Fruit fly (Drosophila melanogaster) whole organism, embryonic: ENCODE data around the gene Sfp23F.

Experiments
- ATbp ChIP-seq: fragments of 200-800 bp; sonication (Bioruptor generic); optimal IDR thresholded peaks from 2 replicates; lab custom pipeline; 2017; ENCODE audit warnings: missing biosample characterization, mild to moderate bottlenecking, missing genetic modification characterization, missing genetic modification reagents
- Antp ChIP-seq: fragments of 200-800 bp; sonication (Bioruptor generic); optimal IDR thresholded peaks from 3 replicates; lab custom pipeline; 2016; ENCODE audit warnings: missing biosample characterization, missing genetic modification characterization
- Bdp1 ChIP-seq: fragments of 200-800 bp; sonication (Bioruptor generic); optimal IDR thresholded peaks from 3 replicates; lab custom pipeline; 2016; ENCODE audit warnings: missing biosample characterization, missing genetic modification characterization
- C15 ChIP-seq: fragments of 200-800 bp; sonication (Bioruptor generic); IDR thresholded peaks from 3 replicates; pipeline ENCODE4 v1.3.6; 2022; ENCODE audit warnings: missing biosample characterization, missing genetic modification characterization
- CG11398 ChIP-seq: fragments of 200-800 bp; sonication (Bioruptor generic); optimal IDR thresholded peaks from 2 replicates; lab custom pipeline; 2016; ENCODE audit warnings: missing biosample characterization, missing genetic modification characterization
- CG12299 ChIP-seq: fragments of 200-800 bp; sonication (Bioruptor generic); optimal IDR thresholded peaks from 2 replicates; lab custom pipeline; 2018; ENCODE audit warnings: missing biosample characterization, mild to moderate bottlenecking, missing genetic modification characterization
- CG14667 ChIP-seq: fragments of 200-800 bp; sonication (Bioruptor generic); IDR thresholded peaks from 2 replicates; pipeline ENCODE4 v1.3.6; 2022; ENCODE audit warnings: missing biosample characterization, missing genetic modification characterization
- CG15073 ChIP-seq: fragments of 200-800 bp; sonication (Bioruptor generic); optimal IDR thresholded peaks from 2 replicates; lab custom pipeline; 2016; ENCODE audit warnings: missing biosample characterization, missing genetic modification characterization
- CG16779 ChIP-seq: fragments of 200-800 bp; sonication (Bioruptor generic); IDR thresholded peaks from 2 replicates; pipeline ENCODE4 v1.3.6; 2022; ENCODE audit warnings: missing biosample characterization, missing genetic modification characterization
- CG16813 ChIP-seq: fragments of 200-800 bp; sonication (Bioruptor generic); IDR thresholded peaks from 3 replicates; pipeline ENCODE4 v1.3.6; 2022; ENCODE audit warnings: missing biosample characterization, missing genetic modification characterization; ENCODE audit not compliant: partially characterized antibody
- CG2129 ChIP-seq: fragments of 200-800 bp; sonication (Bioruptor generic); IDR thresholded peaks from 2 replicates; pipeline ENCODE4 v1.3.6; 2022; ENCODE audit warnings: missing biosample characterization, missing genetic modification characterization; ENCODE audit not compliant: partially characterized antibody
- CG2678 ChIP-seq: fragments of 200-800 bp; sonication (Bioruptor generic); optimal IDR thresholded peaks from 3 replicates; lab custom pipeline; 2019; ENCODE audit warnings: missing biosample characterization, mild to moderate bottlenecking, missing genetic modification characterization, moderate library complexity
- CG4730 ChIP-seq: fragments of 200-800 bp; sonication (Bioruptor generic); IDR thresholded peaks from 2 replicates; pipeline ENCODE4 v1.3.6; 2022; ENCODE audit warnings: missing biosample characterization, missing genetic modification characterization
- CG5180 ChIP-seq: fragments of 200-800 bp; sonication (Bioruptor generic); optimal IDR thresholded peaks from 3 replicates; lab custom pipeline; 2017; ENCODE audit warnings: missing biosample characterization, missing genetic modification characterization, mild to moderate bottlenecking, moderate library complexity, missing genetic modification reagents
- CG8765 ChIP-seq: fragments of 200-800 bp; sonication (Bioruptor generic); IDR thresholded peaks from 2 replicates; pipeline ENCODE4 v1.3.6; 2022; ENCODE audit warnings: missing biosample characterization, missing genetic modification characterization
- D ChIP-seq, 2 experiments: fragments of 200-800 bp in 1 of 2; fragments of >200 bp in 1 of 2; sonication (Bioruptor generic) in 1 of 2; optimal IDR thresholded peaks; 2 replicates in 1 of 2; 3 replicates in 1 of 2; lab custom pipeline; 2017; ENCODE audit warnings: mild to moderate bottlenecking in 1 of 2, missing biosample characterization in 1 of 2, missing genetic modification characterization in 1 of 2, missing genetic modification reagents in 1 of 2
- Dip3 ChIP-seq: fragments of 200-800 bp; sonication (Bioruptor generic); optimal IDR thresholded peaks from 3 replicates; lab custom pipeline; 2016; ENCODE audit warnings: missing biosample characterization, missing genetic modification characterization
- Doc3 ChIP-seq: fragments of 200-800 bp; sonication (Bioruptor generic); IDR thresholded peaks from 3 replicates; pipeline ENCODE4 v1.3.6; 2022; ENCODE audit warnings: missing biosample characterization, missing genetic modification characterization; ENCODE audit not compliant: partially characterized antibody
- Dref ChIP-seq: fragments of 200-800 bp; sonication (Bioruptor generic); IDR thresholded peaks from 2 replicates; pipeline ENCODE4 v1.3.6; 2022; ENCODE audit warnings: missing biosample characterization, missing genetic modification characterization
- ERR ChIP-seq: fragments of 200-800 bp; sonication (Bioruptor generic); optimal IDR thresholded peaks from 2 replicates; lab custom pipeline; 2016; ENCODE audit warnings: missing biosample characterization, missing genetic modification characterization
- Hey ChIP-seq: fragments of 200-800 bp; sonication (Bioruptor generic); optimal IDR thresholded peaks from 3 replicates; lab custom pipeline; 2018; ENCODE audit warnings: missing biosample characterization, mild to moderate bottlenecking, missing genetic modification characterization
- HmgZ ChIP-seq: fragments of 200-800 bp; sonication (Bioruptor generic); optimal IDR thresholded peaks from 2 replicates; lab custom pipeline; 2018; ENCODE audit warnings: missing biosample characterization, mild to moderate bottlenecking, missing genetic modification characterization
- Jarid2 ChIP-seq: fragments of 200-800 bp; sonication (Bioruptor generic); optimal IDR thresholded peaks from 3 replicates; lab custom pipeline; 2017; ENCODE audit warnings: mild to moderate bottlenecking, missing biosample characterization, missing genetic modification reagents, missing genetic modification characterization
- Kr ChIP-seq: fragments of 200-800 bp; sonication (Bioruptor generic); optimal IDR thresholded peaks from 2 replicates; lab custom pipeline; 2017; ENCODE audit warnings: missing biosample characterization, mild to moderate bottlenecking, missing genetic modification characterization
- Lim3 ChIP-seq: fragments of 200-800 bp; sonication (Bioruptor generic); IDR thresholded peaks from 2 replicates; pipeline ENCODE4 v1.3.6; 2022; ENCODE audit warnings: missing biosample characterization, missing genetic modification characterization
- MBD-R2 ChIP-seq: fragments of 200-800 bp; sonication (Bioruptor generic); IDR thresholded peaks from 2 replicates; pipeline ENCODE4 v1.3.6; 2022; ENCODE audit warnings: missing biosample characterization, missing genetic modification characterization
- MESR4 ChIP-seq: fragments of 200-800 bp; sonication (Bioruptor generic); optimal IDR thresholded peaks from 2 replicates; lab custom pipeline; 2018; ENCODE audit warnings: missing biosample characterization, mild to moderate bottlenecking, missing genetic modification characterization, moderate library complexity
- Mad ChIP-seq: fragments of 200-800 bp; sonication (Bioruptor generic); optimal IDR thresholded peaks from 2 replicates; lab custom pipeline; 2016; ENCODE audit warnings: missing biosample characterization, missing genetic modification characterization
- Nf-YB ChIP-seq: fragments of 200-800 bp; sonication (Bioruptor generic); optimal IDR thresholded peaks from 3 replicates; lab custom pipeline; 2019; ENCODE audit warnings: missing biosample characterization, mild to moderate bottlenecking, missing genetic modification characterization, moderate library complexity
- Rx ChIP-seq: fragments of 200-800 bp; sonication (Bioruptor generic); IDR thresholded peaks from 2 replicates; pipeline ENCODE4 v1.3.6; 2022; ENCODE audit warnings: missing biosample characterization, missing genetic modification characterization
- Usf ChIP-seq: fragments of 200-800 bp; sonication (Bioruptor generic); optimal IDR thresholded peaks from 2 replicates; lab custom pipeline; 2017; ENCODE audit warnings: missing genotype, missing biosample characterization, missing genetic modification characterization
- ab ChIP-seq: fragments of 200-800 bp; sonication (Bioruptor generic); optimal IDR thresholded peaks from 2 replicates; lab custom pipeline; 2016; ENCODE audit warnings: missing biosample characterization, missing genetic modification characterization
- bbx ChIP-seq: fragments of 200-800 bp; sonication (Bioruptor generic); IDR thresholded peaks from 2 replicates; pipeline ENCODE4 v1.3.6; 2022; ENCODE audit warnings: missing biosample characterization, missing genetic modification characterization; ENCODE audit not compliant: partially characterized antibody
- btn ChIP-seq: fragments of 200-800 bp; sonication (Bioruptor generic); optimal IDR thresholded peaks from 2 replicates; lab custom pipeline; 2016; ENCODE audit warnings: missing biosample characterization, missing genetic modification characterization
- caup ChIP-seq: fragments of 200-800 bp; sonication (Bioruptor generic); optimal IDR thresholded peaks from 3 replicates; lab custom pipeline; 2017; ENCODE audit warnings: missing biosample characterization, mild to moderate bottlenecking, missing genetic modification characterization, moderate library complexity; ENCODE audit not compliant: severe bottlenecking
- ci ChIP-seq: fragments of 200-800 bp; sonication (Bioruptor generic); IDR thresholded peaks from 3 replicates; pipeline ENCODE4 v1.3.6; 2022; ENCODE audit warnings: missing biosample characterization, missing genetic modification characterization
- ems ChIP-seq: fragments of 200-800 bp; sonication (Bioruptor generic); optimal IDR thresholded peaks from 3 replicates; lab custom pipeline; 2016; ENCODE audit warnings: missing biosample characterization, missing genetic modification characterization
- ftz-f1 ChIP-seq: fragments of 200-800 bp; sonication (Bioruptor generic); optimal IDR thresholded peaks from 2 replicates; lab custom pipeline; 2016; ENCODE audit warnings: missing biosample characterization, missing genetic modification characterization
- gsb-n ChIP-seq: fragments of 200-800 bp; sonication (Bioruptor generic); optimal IDR thresholded peaks from 3 replicates; lab custom pipeline; 2018; ENCODE audit warnings: missing biosample characterization, mild to moderate bottlenecking, missing genetic modification characterization
- inv ChIP-seq: fragments of 200-800 bp; sonication (Bioruptor generic); IDR thresholded peaks from 2 replicates; pipeline ENCODE4 v1.3.6; 2022; ENCODE audit warnings: missing biosample characterization, missing genetic modification characterization; ENCODE audit not compliant: partially characterized antibody
- pho ChIP-seq: fragments of 200-800 bp; sonication (Bioruptor generic); optimal IDR thresholded peaks from 2 replicates; lab custom pipeline; 2016; ENCODE audit warnings: missing biosample characterization, missing genetic modification characterization
- sisA ChIP-seq: fragments of 200-800 bp; sonication (Bioruptor generic); IDR thresholded peaks from 2 replicates; pipeline ENCODE4 v1.3.6; 2022; ENCODE audit warnings: missing biosample characterization, missing genetic modification characterization
- sob ChIP-seq: fragments of 200-800 bp; sonication (Bioruptor generic); IDR thresholded peaks from 2 replicates; pipeline ENCODE4 v1.3.6; 2022; ENCODE audit warnings: missing biosample characterization, missing genetic modification characterization
- sqz ChIP-seq: fragments of 200-800 bp; sonication (Bioruptor generic); optimal IDR thresholded peaks from 3 replicates; lab custom pipeline; 2018; ENCODE audit warnings: missing biosample characterization, mild to moderate bottlenecking, missing genetic modification characterization
- stc ChIP-seq: fragments of 200-800 bp; sonication (Bioruptor generic); IDR thresholded peaks from 2 replicates; pipeline ENCODE4 v1.3.6; 2022; ENCODE audit warnings: missing biosample characterization, missing genetic modification characterization
- tin ChIP-seq: fragments of 200-800 bp; sonication (Bioruptor generic); optimal IDR thresholded peaks from 3 replicates; lab custom pipeline; 2016; ENCODE audit warnings: missing biosample characterization, missing genetic modification characterization
- tio ChIP-seq: fragments of 200-800 bp; sonication (Bioruptor generic); optimal IDR thresholded peaks from 2 replicates; lab custom pipeline; 2017; ENCODE audit warnings: missing biosample characterization, missing genetic modification characterization, inconsistent platforms
- tna ChIP-seq: fragments of 200-800 bp; sonication (Bioruptor generic); IDR thresholded peaks from 2 replicates; pipeline ENCODE4 v1.3.6; 2022; ENCODE audit warnings: missing biosample characterization, missing genetic modification characterization; ENCODE audit not compliant: partially characterized antibody
- ttk ChIP-seq: fragments of 200-800 bp; sonication (Bioruptor generic); IDR thresholded peaks from 2 replicates; pipeline ENCODE4 v2.1.2; 2022; ENCODE audit warnings: missing biosample characterization, missing genetic modification characterization

Sfp23F gene

dm6 chr2L:3354642-3355380 lies 32.7 kb downstream of the Sfp23F start, which contains the start of gene E23 (continued):
- TF ChIP-seq ci (peak; percentile 97), HmgZ (tag; lab: Kevin White, UChicago) (peak; percentile 98), Dref (GFP tag; lab: Robert Waterston, UW) (no peak), ATbp (GFP tag; lab: Kevin White, UChicago) (peak; percentile 99), MBD-R2 (GFP tag; lab: Robert Waterston, UW) (peak; percentile 92), Antp (GFP tag; lab: Kevin White, UChicago) (peak; percentile 92), CG11398 (GFP tag; lab: Kevin White, UChicago) (peak; percentile 79), ttk (peak; percentile 97), CG2678 (peak; percentile 99), Doc3 (no peak), CG16813 (GFP tag; lab: Robert Waterston, UW) (no peak), tin (GFP tag; lab: Kevin White, UChicago) (peak; percentile 99), Lim3 (peak; percentile 95), D (optimal IDR thresholded peaks at IDR 0.05; lab: Kevin White, UChicago) (no peak), D (GFP tag; optimal IDR thresholded peaks at IDR 0.05; lab: Kevin White, UChicago) (peak; percentile 99), CG2129 (no peak), tna (GFP tag; lab: Robert Waterston, UW) (peak; percentile 60; the same call in 1 of the 2 replicates), Rx (GFP tag; lab: Robert Waterston, UW) (peak; percentile 97), Usf (GFP tag; lab: Kevin White, UChicago) (peak; percentile 98), Dip3 (GFP tag; lab: Kevin White, UChicago) (peak; percentile 93), ab (GFP tag; lab: Kevin White, UChicago) (peak; percentile 73), gsb-n (tag; lab: Kevin White, UChicago) (peak; percentile 99), Mad (GFP tag; lab: Kevin White, UChicago) (peak; percentile 98), tio (GFP tag; lab: Kevin White, UChicago) (peak; percentile 99), CG8765 (GFP tag; lab: Robert Waterston, UW) (peak; percentile 89), ERR (GFP tag; lab: Kevin White, UChicago) (peak; percentile 89), bbx (GFP tag; lab: Robert Waterston, UW) (peak; percentile 69; the same call in 1 of the 2 replicates), MESR4 (peak; percentile 68), ftz-f1 (GFP tag; lab: Kevin White, UChicago) (peak; percentile 92), caup (GFP tag; lab: Kevin White, UChicago) (peak; percentile 98), CG14667 (GFP tag; lab: Robert Waterston, UW) (peak; percentile 97), Hey (peak; percentile 88), CG5180 (GFP tag; lab: Kevin White, UChicago) (peak; percentile 93), CG12299 (tag; lab: Kevin White, UChicago) (peak; percentile 98), inv (GFP tag; lab: Robert Waterston, UW) (no peak), ems (GFP tag; lab: Kevin White, UChicago) (peak; percentile 95), sqz (peak; percentile 97), Jarid2 (GFP tag; lab: Kevin White, UChicago) (peak; percentile 97), Kr (GFP tag; lab: Kevin White, UChicago) (peak; percentile 83), Nf-YB (GFP tag; lab: Kevin White, UChicago) (peak; percentile 91), C15 (GFP tag; lab: Robert Waterston, UW) (peak; percentile 96), pho (GFP tag; lab: Kevin White, UChicago) (peak; percentile 96), sisA (GFP tag; lab: Robert Waterston, UW) (peak; percentile 98), Bdp1 (GFP tag; lab: Kevin White, UChicago) (peak; percentile 90), CG4730 (GFP tag; lab: Robert Waterston, UW) (peak; percentile 96), btn (GFP tag; lab: Kevin White, UChicago) (peak; percentile 77), stc (peak; percentile 98), CG15073 (GFP tag; lab: Kevin White, UChicago) (peak; percentile 83), sob (GFP tag; lab: Robert Waterston, UW) (peak; percentile 98), CG16779 (GFP tag; lab: Robert Waterston, UW) (peak; percentile 94)
